Worm (Caenorhabditis elegans) whole organism, young adult: ENCODE data around the gene wdr-62.

Experiments
- B0261.1 ChIP-seq: sonication (generic microtip); optimal IDR thresholded peaks from 2 replicates; lab custom pipeline; 2016; ENCODE audit warnings: mild to moderate bottlenecking, missing genetic modification characterization, moderate library complexity, missing compliant biosample characterization
- F10E7.11 ChIP-seq: sonication (generic microtip); optimal IDR thresholded peaks from 2 replicates; lab custom pipeline; 2017; ENCODE audit warnings: mild to moderate bottlenecking, missing genetic modification characterization, moderate library complexity, missing compliant biosample characterization
- F23B12.7 ChIP-seq: sonication (generic microtip); optimal IDR thresholded peaks from 2 replicates; lab custom pipeline; 2017; ENCODE audit warnings: missing genetic modification characterization, mild to moderate bottlenecking, missing compliant biosample characterization, antibody characterized with exemption, moderate library complexity; ENCODE audit not compliant: insufficient read depth
- F52B5.7 ChIP-seq: sonication (generic microtip); optimal IDR thresholded peaks from 2 replicates; lab custom pipeline; 2016; ENCODE audit warnings: mild to moderate bottlenecking, missing genetic modification characterization, missing compliant biosample characterization
- K12H6.12 ChIP-seq: fragments of 200-800 bp; sonication (Bioruptor generic); optimal IDR thresholded peaks from 2 replicates; lab custom pipeline; 2018; ENCODE audit warnings: mild to moderate bottlenecking, missing genetic modification characterization, missing compliant biosample characterization
- T26A5.8 ChIP-seq: sonication (generic microtip); optimal IDR thresholded peaks from 2 replicates; lab custom pipeline; 2016; ENCODE audit warnings: missing genetic modification characterization, missing compliant biosample characterization
- Y53F4B.3 ChIP-seq: fragments of 200-800 bp; sonication (Bioruptor generic); IDR thresholded peaks from 2 replicates; pipeline ENCODE4 v1.3.6; 2022; ENCODE audit warnings: missing genetic modification reagents, missing genetic modification characterization, missing compliant biosample characterization
- Y56A3A.18 ChIP-seq: fragments of 200-800 bp; sonication (Bioruptor generic); IDR thresholded peaks from 2 replicates; pipeline ENCODE4 v1.3.6; 2022; ENCODE audit warnings: missing genetic modification reagents, missing genetic modification characterization, missing compliant biosample characterization
- Y79H2A.3 ChIP-seq: fragments of 200-800 bp; sonication (Bioruptor generic); conservative IDR thresholded peaks from 2 replicates; pipeline ENCODE4 v1.3.6; 2022; ENCODE audit warnings: missing genetic modification reagents, missing genetic modification characterization, missing compliant biosample characterization
- aptf-2 ChIP-seq: fragments of 200-800 bp; sonication (Bioruptor generic); conservative IDR thresholded peaks from 2 replicates; pipeline ENCODE4 v1.3.6; 2022; ENCODE audit warnings: missing genetic modification reagents, missing genetic modification characterization, missing compliant biosample characterization
- attf-3 ChIP-seq: fragments of 200-800 bp; sonication (Bioruptor generic); conservative IDR thresholded peaks from 2 replicates; pipeline ENCODE4 v1.3.6; 2022; ENCODE audit warnings: missing genetic modification reagents, missing genetic modification characterization, missing compliant biosample characterization
- cebp-1 ChIP-seq, 2 experiments: fragments of 200-800 bp in 1 of 2; sonication (Bioruptor generic) in 1 of 2; sonication (generic microtip) in 1 of 2; IDR thresholded peaks in 1 of 2; optimal IDR thresholded peaks in 1 of 2; 2 replicates each; pipeline versions ENCODE4 v1.3.6 to Lab custom; 2017 to 2022; ENCODE audit warnings: missing compliant biosample characterization in 2 of 2, missing genetic modification characterization in 2 of 2, mild to moderate bottlenecking in 1 of 2, missing genetic modification reagents in 1 of 2, moderate library complexity in 1 of 2
- ceh-27 ChIP-seq: fragments of 200-800 bp; sonication (Bioruptor generic); optimal IDR thresholded peaks from 2 replicates; lab custom pipeline; 2018; ENCODE audit warnings: mild to moderate bottlenecking, missing genetic modification characterization, moderate library complexity, missing compliant biosample characterization
- die-1 ChIP-seq: sonication (generic microtip); optimal IDR thresholded peaks from 2 replicates; lab custom pipeline; 2016; ENCODE audit warnings: missing genotype, mild to moderate bottlenecking, missing genetic modification characterization, missing compliant biosample characterization
- dox-1 ChIP-seq: fragments of 200-800 bp; sonication (Bioruptor generic); IDR thresholded peaks from 2 replicates; pipeline ENCODE4 v1.3.6; 2022; ENCODE audit warnings: missing genetic modification reagents, missing genetic modification characterization, missing compliant biosample characterization
- dpff-1 ChIP-seq: sonication (generic microtip); optimal IDR thresholded peaks from 2 replicates; lab custom pipeline; 2017; ENCODE audit warnings: mild to moderate bottlenecking, missing genetic modification characterization, missing compliant biosample characterization
- dpl-1 ChIP-seq: fragments of 150-350 bp; optimal IDR thresholded peaks from 2 replicates; lab custom pipeline; 2014; ENCODE audit warnings: missing biosample characterization, missing genetic modification reagents, missing genetic modification characterization
- efl-1 ChIP-seq: fragments of 150-350 bp; optimal IDR thresholded peaks from 2 replicates; lab custom pipeline; 2014; ENCODE audit warnings: missing biosample characterization, missing genetic modification reagents, missing genetic modification characterization
- egrh-3 ChIP-seq: fragments of 200-800 bp; sonication (Bioruptor generic); IDR thresholded peaks from 2 replicates; pipeline ENCODE4 v1.3.6; 2022; ENCODE audit warnings: missing genetic modification reagents, missing genetic modification characterization, missing compliant biosample characterization
- ekl-4 ChIP-seq: fragments of 200-800 bp; sonication (Bioruptor generic); IDR thresholded peaks from 2 replicates; pipeline ENCODE4 v1.3.6; 2022; ENCODE audit warnings: missing genetic modification reagents, missing genetic modification characterization, missing compliant biosample characterization
- him-1 ChIP-seq: sonication (generic microtip); optimal IDR thresholded peaks from 2 replicates; lab custom pipeline; 2016; ENCODE audit warnings: missing genotype, missing genetic modification reagents, missing genetic modification characterization, missing compliant biosample characterization
- hmg-1.2 ChIP-seq: fragments of 200-800 bp; sonication (Bioruptor generic); IDR thresholded peaks from 2 replicates; pipeline ENCODE4 v1.3.6; 2022; ENCODE audit warnings: missing genetic modification reagents, missing genetic modification characterization, missing compliant biosample characterization
- hsf-1 ChIP-seq: fragments of 200-800 bp; sonication (Bioruptor generic); IDR thresholded peaks from 2 replicates; pipeline ENCODE4 v1.3.6; 2022; ENCODE audit warnings: missing genetic modification reagents, missing genetic modification characterization, missing compliant biosample characterization
- lag-1 ChIP-seq: fragments of 200-800 bp; sonication (Bioruptor generic); IDR thresholded peaks from 2 replicates; pipeline ENCODE4 v1.3.6; 2022; ENCODE audit warnings: missing genetic modification reagents, missing genetic modification characterization, missing compliant biosample characterization
- lsl-1 ChIP-seq: fragments of 200-800 bp; sonication (Bioruptor generic); optimal IDR thresholded peaks from 2 replicates; lab custom pipeline; 2018; ENCODE audit warnings: mild to moderate bottlenecking, missing genetic modification characterization, moderate library complexity, missing compliant biosample characterization
- madf-10 ChIP-seq: sonication (generic microtip); optimal IDR thresholded peaks from 2 replicates; lab custom pipeline; 2016; ENCODE audit warnings: mild to moderate bottlenecking, missing genetic modification characterization, missing compliant biosample characterization
- mel-28 ChIP-seq: sonication (generic microtip); optimal IDR thresholded peaks from 2 replicates; lab custom pipeline; 2016; ENCODE audit warnings: borderline replicate concordance, mild to moderate bottlenecking, missing genetic modification characterization, missing compliant biosample characterization
- mes-4 ChIP-seq: sonication (generic microtip); optimal IDR thresholded peaks from 2 replicates; lab custom pipeline; 2016; ENCODE audit warnings: missing genotype, missing genetic modification characterization, missing compliant biosample characterization
- pbrm-1 ChIP-seq: fragments of 200-800 bp; sonication (Bioruptor generic); IDR thresholded peaks from 2 replicates; pipeline ENCODE4 v1.3.6; 2022; ENCODE audit warnings: missing genetic modification reagents, missing genetic modification characterization, missing compliant biosample characterization
- rcor-1 ChIP-seq: fragments of 200-800 bp; sonication (Bioruptor generic); IDR thresholded peaks from 2 replicates; pipeline ENCODE4 v1.3.6; 2022; ENCODE audit warnings: missing genetic modification reagents, missing genetic modification characterization, missing compliant biosample characterization
- rec-8 ChIP-seq, 2 experiments: sonication (generic microtip); optimal IDR thresholded peaks; 2 replicates each; lab custom pipeline; 2016; ENCODE audit warnings: mild to moderate bottlenecking in 2 of 2, missing genetic modification characterization in 2 of 2, missing genetic modification reagents in 2 of 2, missing genotype in 2 of 2, missing biosample characterization in 1 of 2, missing compliant biosample characterization in 1 of 2, moderate library complexity in 1 of 2
- rpc-1 ChIP-seq, 2 experiments: fragments of 150-350 bp in 1 of 2; sonication (generic microtip) in 1 of 2; optimal IDR thresholded peaks; 2 replicates each; lab custom pipeline; 2014 to 2018; ENCODE audit warnings: missing biosample characterization in 1 of 2, missing genetic modification characterization in 1 of 2, missing genetic modification reagents in 1 of 2, missing genotype in 1 of 2
- sea-2 ChIP-seq: fragments of 200-800 bp; sonication (Bioruptor generic); IDR thresholded peaks from 2 replicates; pipeline ENCODE4 v1.3.6; 2022; ENCODE audit warnings: missing genetic modification characterization, missing compliant biosample characterization
- snpc-1.1 ChIP-seq: sonication (generic microtip); optimal IDR thresholded peaks from 2 replicates; lab custom pipeline; 2017; ENCODE audit warnings: missing genetic modification characterization, mild to moderate bottlenecking, missing compliant biosample characterization, antibody characterized with exemption, moderate library complexity, missing genotype, missing genetic modification reagents; ENCODE audit not compliant: insufficient read depth
- snpc-4 ChIP-seq, 5 experiments: fragments of 150-350 bp in 1 of 5; sonication (generic microtip) in 4 of 5; optimal IDR thresholded peaks; 2 replicates each; lab custom pipeline; 2014 to 2018; ENCODE audit warnings: missing genetic modification characterization in 5 of 5, missing biosample characterization in 3 of 5, antibody characterized with exemption in 2 of 5, mild to moderate bottlenecking in 2 of 5, missing compliant biosample characterization in 2 of 5, missing genotype in 2 of 5, moderate library complexity in 2 of 5, missing genetic modification reagents in 1 of 5
- somi-1 ChIP-seq: fragments of 200-800 bp; sonication (Bioruptor generic); optimal IDR thresholded peaks from 2 replicates; lab custom pipeline; 2018; ENCODE audit warnings: mild to moderate bottlenecking, missing genetic modification characterization, missing compliant biosample characterization
- tbp1 ChIP-seq: fragments of 200-800 bp; sonication (Bioruptor generic); optimal IDR thresholded peaks from 2 replicates; lab custom pipeline; 2018; ENCODE audit warnings: mild to moderate bottlenecking, missing genetic modification characterization, missing compliant biosample characterization
- zfh-2 ChIP-seq: fragments of 200-800 bp; sonication (Bioruptor generic); conservative IDR thresholded peaks from 2 replicates; pipeline ENCODE4 v1.3.6; 2022; ENCODE audit warnings: missing genetic modification reagents, missing genetic modification characterization, missing compliant biosample characterization
- zim-3 ChIP-seq: sonication (generic microtip); optimal IDR thresholded peaks from 2 replicates; lab custom pipeline; 2017; ENCODE audit warnings: mild to moderate bottlenecking, missing genetic modification characterization, moderate library complexity, missing compliant biosample characterization

wdr-62 gene

ce11 chrV:9443748-9444147 is at the start of gene wdr-62:
Gene wdr-62 (plus strand): TSS chrV:9444048.
- no peak for TF ChIP-seq zfh-2 (GFP tag; lab: Robert Waterston, UW)
- no peak for TF ChIP-seq lag-1 (GFP tag; lab: Robert Waterston, UW)
- TF ChIP-seq Y79H2A.3 (GFP tag; lab: Robert Waterston, UW): no peak
- TF ChIP-seq mes-4: no peak
- no peak for TF ChIP-seq sea-2 (GFP tag; lab: Robert Waterston, UW)
- TF ChIP-seq zim-3 (tag; lab: Kevin White, UChicago): no peak
- no peak for TF ChIP-seq hmg-1.2 (GFP tag; lab: Robert Waterston, UW)
- no peak for TF ChIP-seq dox-1
- TF ChIP-seq dpff-1 (tag; lab: Kevin White, UChicago): no peak
- TF ChIP-seq, all 124 proteins: peak for 0

- TF ChIP-seq cebp-1 (GFP tag; IDR thresholded peaks at IDR 0.05; lab: Robert Waterston, UW): no peak
- peak; percentile 41 for TF ChIP-seq cebp-1 (tag; optimal IDR thresholded peaks at IDR 0.05; lab: Kevin White, UChicago)
- no peak for TF ChIP-seq mel-28 (tag; lab: Kevin White, UChicago)
Measured at ce11 chrV:9394938-9395639, 48.8 kb upstream of the wdr-62 start.

DNA sequence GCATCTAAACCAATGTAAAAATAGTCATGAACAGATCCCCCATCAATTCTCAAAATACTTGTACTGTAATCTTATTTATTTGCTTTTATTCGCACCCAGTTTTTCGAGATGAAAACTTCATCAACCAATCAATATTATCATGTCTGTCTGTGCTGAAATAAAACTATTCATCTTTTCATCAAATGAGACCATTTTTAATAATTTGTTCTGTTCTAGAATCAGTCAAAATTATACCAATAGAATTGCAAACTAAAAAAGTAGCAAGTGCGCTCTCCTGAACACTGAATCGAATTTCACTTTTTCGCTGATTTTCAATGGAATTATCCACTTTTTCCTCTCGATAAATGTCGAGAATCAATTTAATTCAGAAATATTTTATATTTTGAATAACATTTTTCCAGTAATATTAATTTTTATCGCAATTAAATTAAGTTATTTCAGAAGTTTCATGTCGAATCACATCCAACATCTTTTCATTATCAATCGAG is 43.9 kb upstream of the wdr-62 start, which contains the start of gene trpp-4:
Gene trpp-4 (plus strand): TSS at position 442 of the 488 bp plus-strand sequence.
- TF ChIP-seq dox-1: no peak
- no peak for TF ChIP-seq Y56A3A.18 (GFP tag; lab: Robert Waterston, UW)
- TF ChIP-seq F10E7.11 (tag; lab: Kevin White, UChicago): no peak
- TF ChIP-seq ekl-4 (GFP tag; lab: Robert Waterston, UW): no peak

DNA sequence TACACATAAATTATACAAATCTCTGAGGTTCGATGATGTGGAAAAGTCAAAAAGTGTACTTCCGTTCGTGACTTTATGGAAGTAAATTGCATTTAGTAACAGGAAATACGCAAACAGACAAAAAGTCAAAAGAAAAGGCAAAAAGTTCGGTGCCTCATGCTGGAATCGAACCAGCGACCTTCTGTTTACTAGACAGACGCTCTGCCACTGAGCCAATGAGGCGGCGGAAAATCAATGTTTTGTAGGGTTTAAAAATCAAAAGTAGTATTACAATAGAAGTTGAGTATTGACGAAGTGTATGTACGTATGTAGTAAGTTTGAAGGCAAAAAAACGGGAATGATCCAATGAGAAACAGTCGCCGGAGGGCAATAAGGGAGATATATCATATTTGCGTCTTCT is 37.0 kb upstream of the wdr-62 start:
- TF ChIP-seq ceh-27 (GFP tag; lab: Kevin White, UChicago) (no peak), lsl-1 (GFP tag; lab: Kevin White, UChicago) (peak; percentile 6), Y53F4B.3 (GFP tag; lab: Robert Waterston, UW) (no peak; the same call in 1 of the 2 replicates), snpc-4 (GFP tag; optimal IDR thresholded peaks at IDR 0.05; lab: Kevin White, UChicago) (no peak), snpc-4 (tag; optimal IDR thresholded peaks at IDR 0.05; lab: Kevin White, UChicago) (peak in 1 of 4 experiments; percentile 44), hsf-1 (no peak), madf-10 (tag; lab: Kevin White, UChicago) (no peak), dpff-1 (tag; lab: Kevin White, UChicago) (no peak), dpl-1 (GFP tag; lab: Kevin White, UChicago) (no peak), F23B12.7 (peak; percentile 39), T26A5.8 (no peak), zfh-2 (GFP tag; lab: Robert Waterston, UW) (no peak), tbp1 (peak; percentile 89), F52B5.7 (tag; lab: Kevin White, UChicago) (no peak), him-1 (peak; percentile 82), efl-1 (GFP tag; lab: Kevin White, UChicago) (no peak), B0261.1 (tag; lab: Kevin White, UChicago) (peak; percentile 63), pbrm-1 (0 out of 2 replicates have a peak, but pooled peaks have one; percentile 25), rcor-1 (GFP tag; lab: Robert Waterston, UW) (no peak), hmg-1.2 (GFP tag; lab: Robert Waterston, UW) (peak; percentile 42; the same call in 1 of the 2 replicates), egrh-3 (GFP tag; lab: Robert Waterston, UW) (no peak), snpc-1.1 (tag; lab: Kevin White, UChicago) (no peak), somi-1 (GFP tag; lab: Kevin White, UChicago) (no peak), Y79H2A.3 (GFP tag; lab: Robert Waterston, UW) (no peak), die-1 (tag; lab: Kevin White, UChicago) (peak; percentile 40), aptf-2 (GFP tag; lab: Robert Waterston, UW) (no peak), rpc-1 (optimal IDR thresholded peaks at IDR 0.05; lab: Kevin White, UChicago) (peak; percentile 54), rpc-1 (tag; optimal IDR thresholded peaks at IDR 0.05; lab: Kevin White, UChicago) (peak; percentile 84), rec-8 (tag; optimal IDR thresholded peaks at IDR 0.05; lab: Kevin White, UChicago) (no peak), attf-3 (GFP tag; lab: Robert Waterston, UW) (no peak), K12H6.12 (tag; lab: Kevin White, UChicago) (no peak)
